Fruit fly (Drosophila melanogaster) S2 (cell line): ENCODE data around the gene dah.

ENCODE experiments used
- CG8478 ChIP-seq: fragments of >200 bp; optimal IDR thresholded peaks from 2 replicates; lab custom pipeline; 2018
- CTCF ChIP-seq, 2 experiments: fragments of >200 bp; optimal IDR thresholded peaks; 2 replicates each; lab custom pipeline; 2018

DNA sequence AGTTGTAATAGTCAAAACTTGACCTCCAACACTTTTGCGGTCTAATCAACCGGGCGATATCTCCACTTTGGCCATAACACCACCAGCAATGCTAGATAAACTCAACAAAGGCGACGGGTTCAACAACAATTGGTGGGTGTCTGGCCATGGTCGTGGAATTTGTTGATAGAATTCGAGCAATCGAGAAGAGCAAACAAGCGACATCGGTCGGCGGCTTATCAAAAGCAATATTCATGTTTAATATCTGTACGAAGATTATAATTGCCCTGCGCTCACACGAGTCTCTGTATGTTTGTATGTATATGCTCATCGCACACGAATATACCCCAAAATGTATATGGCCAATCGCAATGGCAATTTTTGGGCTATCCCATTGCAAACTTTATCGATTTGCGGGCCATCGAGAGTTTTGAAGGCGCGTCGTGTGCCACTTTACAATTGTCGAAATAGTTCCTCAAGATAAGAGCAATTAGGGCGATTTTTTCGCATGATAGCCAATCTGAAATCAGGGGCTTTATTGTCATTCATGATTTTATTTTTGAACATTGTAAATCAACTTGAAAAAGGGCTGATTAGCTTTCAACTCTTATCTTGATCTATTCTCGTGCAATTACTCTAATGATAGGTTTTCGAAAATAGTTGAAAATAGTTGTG, 20.5 kb upstream of the dah start:
- TF ChIP-seq CG8478 (no peak), CTCF (optimal IDR thresholded peaks at IDR 0.05; lab: Kevin White, UChicago) (no peak)
